Worm (Caenorhabditis elegans) whole organism, L4/young adult: ENCODE results near the gene ugt-20.
"Not testable (repeated sequence)": the region's sequence is repeated elsewhere in the genome, so short reads cannot be mapped to it uniquely, and the experiment has no call there.

ENCODE experiments used
- W03F9.2 ChIP-seq: fragments of 150-350 bp; optimal IDR thresholded peaks from 2 replicates; lab custom pipeline; 2014; ENCODE audit warnings: missing biosample characterization, missing genetic modification characterization
- dao-5 ChIP-seq: sonication (generic microtip); optimal IDR thresholded peaks from 2 replicates; lab custom pipeline; 2016; ENCODE audit warnings: missing genotype, missing genetic modification characterization, moderate library complexity, missing compliant biosample characterization
- him-1 ChIP-seq: sonication (generic microtip); optimal IDR thresholded peaks from 2 replicates; lab custom pipeline; 2016; ENCODE audit warnings: missing genotype, missing genetic modification reagents, missing genetic modification characterization, missing compliant biosample characterization

The ugt-20 gene

ce11 chrIV:6040676-6041075 is 42.7 kb downstream of the ugt-20 start, which contains the start of gene kcc-2:
TSS of gene kcc-2 (plus strand) at chrIV:6040976.
- TF ChIP-seq dao-5 (tag; lab: Kevin White, UChicago), result no peak
- TF ChIP-seq him-1 (tag; lab: Kevin White, UChicago), result no peak
- no peak for TF ChIP-seq W03F9.2 (tag; lab: Kevin White, UChicago)

ce11 chrIV:6035113-6035512 is 48.3 kb downstream of the ugt-20 start:
- TF ChIP-seq W03F9.2 (tag; lab: Kevin White, UChicago) (no peak), him-1 (tag; lab: Kevin White, UChicago) (no peak), dao-5 (tag; lab: Kevin White, UChicago) (no peak)

ce11 chrIV:6033539-6033938 is 49.9 kb downstream of the ugt-20 start, which contains the start of gene pqn-22:
TSS of gene pqn-22 (minus strand) at chrIV:6033639.
- not testable (repeated sequence) for TF ChIP-seq dao-5, W03F9.2, him-1 (tag; lab: Kevin White, UChicago)

ce11 chrIV:6032413-6032812 is 51.0 kb downstream of the ugt-20 start:
- TF ChIP-seq dao-5 (tag; lab: Kevin White, UChicago) (no peak), W03F9.2 (tag; lab: Kevin White, UChicago) (no peak), him-1 (tag; lab: Kevin White, UChicago) (no peak)
